Worm (Caenorhabditis elegans): ENCODE measurements around the gene F46C5.1.

Gene F46C5.1

ce11 chrII:8785875-8786274 lies 35.1 kb downstream of the F46C5.1 start (continued):
- TF ChIP-seq madf-3 (GFP tag; IDR thresholded peaks at IDR 0.05), result no peak
- no peak for TF ChIP-seq hmg-20 (GFP tag; IDR thresholded peaks at IDR 0.05)
- 0 out of 2 replicates have a peak, but pooled peaks have one; percentile 6 for TF ChIP-seq hmg-1.2 (GFP tag; IDR thresholded peaks at IDR 0.05)
- no peak for TF ChIP-seq ccch-3 (GFP tag; optimal IDR thresholded peaks at IDR 0.05)
- peak; percentile 26 for TF ChIP-seq K12H6.12 (tag; optimal IDR thresholded peaks at IDR 0.05)
- no peak for TF ChIP-seq ama-1 (optimal IDR thresholded peaks at IDR 0.05)
- peak in 1 of 2 experiments; percentile 33 for TF ChIP-seq ama-1 (GFP tag; optimal IDR thresholded peaks at IDR 0.05)
- TF ChIP-seq T26A5.8 (tag; optimal IDR thresholded peaks at IDR 0.05), result no peak
- no peak for TF ChIP-seq zim-3 (tag; optimal IDR thresholded peaks at IDR 0.05)
- TF ChIP-seq F55B11.4 (tag; optimal IDR thresholded peaks at IDR 0.05; ENCODE audit: borderline replicate concordance, insufficient read depth), result no peak
- no peak for TF ChIP-seq gei-17 (GFP tag; optimal IDR thresholded peaks at IDR 0.05)

ce11 chrII:8784235-8784928 lies 36.6 kb downstream of the F46C5.1 start:
- no peak for TF ChIP-seq sptf-2 (GFP tag; optimal IDR thresholded peaks at IDR 0.05)
- no peak for TF ChIP-seq cebp-1 (GFP tag; IDR thresholded peaks at IDR 0.05)
- TF ChIP-seq cebp-1 (tag; optimal IDR thresholded peaks at IDR 0.05), result peak; percentile 50
- peak; percentile 81 for TF ChIP-seq ama-1 (optimal IDR thresholded peaks at IDR 0.05)
- TF ChIP-seq ama-1 (GFP tag; optimal IDR thresholded peaks at IDR 0.05), result no peak
- TF ChIP-seq atf-7 (tag; optimal IDR thresholded peaks at IDR 0.05), result peak; percentile 12
- TF ChIP-seq zfh-2 (GFP tag; conservative IDR thresholded peaks at IDR 0.05), result peak; percentile 92
- no peak for TF ChIP-seq F10E7.11 (tag; optimal IDR thresholded peaks at IDR 0.05)
- TF ChIP-seq ztf-3 (GFP tag; optimal IDR thresholded peaks at IDR 0.05), result no peak
- no peak for TF ChIP-seq F49E8.2 (tag; optimal IDR thresholded peaks at IDR 0.05; ENCODE audit: insufficient read depth)
- TF ChIP-seq nhr-80 (tag; optimal IDR thresholded peaks at IDR 0.05), result peak; percentile 21
- peak; percentile 4; the same call in 1 of the 2 replicates for TF ChIP-seq hmg-1.2 (GFP tag; IDR thresholded peaks at IDR 0.05)
- TF ChIP-seq nfyb-1 (GFP tag; IDR thresholded peaks at IDR 0.05), result peak; percentile 61; the same call in 1 of the 2 replicates
- peak; percentile 27 for TF ChIP-seq attf-5 (GFP tag; optimal IDR thresholded peaks at IDR 0.05)
- peak; percentile 11 for TF ChIP-seq K12H6.12 (tag; optimal IDR thresholded peaks at IDR 0.05)
- peak; percentile 24 for TF ChIP-seq ceh-27 (GFP tag; optimal IDR thresholded peaks at IDR 0.05)
- TF ChIP-seq madf-10 (tag; optimal IDR thresholded peaks at IDR 0.05), result peak; percentile 88
- peak in 1 of 2 experiments; percentile 29 for TF ChIP-seq let-607 (tag; optimal IDR thresholded peaks at IDR 0.05)
- no peak for TF ChIP-seq nhr-27 (tag; optimal IDR thresholded peaks at IDR 0.05)
- peak; percentile 40; the same call in 1 of the 2 replicates for TF ChIP-seq dox-1 (GFP tag; IDR thresholded peaks at IDR 0.05)
- TF ChIP-seq F55B11.4 (tag; optimal IDR thresholded peaks at IDR 0.05; ENCODE audit: borderline replicate concordance, insufficient read depth), result no peak
- TF ChIP-seq snpc-4 (GFP tag; optimal IDR thresholded peaks at IDR 0.05), result no peak
- TF ChIP-seq snpc-4 (tag; optimal IDR thresholded peaks at IDR 0.05), result peak in 2 of 4 experiments; percentile 3 to 18
- no peak for TF ChIP-seq ekl-4 (GFP tag; IDR thresholded peaks at IDR 0.05)
- TF ChIP-seq lin-40 (tag; optimal IDR thresholded peaks at IDR 0.05), result peak; percentile 7
- peak; percentile 34; the same call in 1 of the 2 replicates for TF ChIP-seq mcd-1 (GFP tag; IDR thresholded peaks at IDR 0.05)

ce11 chrII:8783451-8783967 lies 37.5 kb downstream of the F46C5.1 start, which contains the start of gene sgn-1:
sgn-1 (minus strand) TSS chrII:8783670.
- TF ChIP-seq F52B5.7 (tag; optimal IDR thresholded peaks at IDR 0.05) (no peak), ccch-3 (GFP tag; optimal IDR thresholded peaks at IDR 0.05) (no peak), nfyb-1 (GFP tag; IDR thresholded peaks at IDR 0.05) (no peak), aptf-2 (GFP tag; conservative IDR thresholded peaks at IDR 0.05) (no peak), mes-4 (tag; optimal IDR thresholded peaks at IDR 0.05) (no peak), pbrm-1 (GFP tag; IDR thresholded peaks at IDR 0.05) (no peak), ceh-79 (tag; optimal IDR thresholded peaks at IDR 0.05) (no peak), rcor-1 (GFP tag; IDR thresholded peaks at IDR 0.05) (no peak), T07F8.4 (tag; optimal IDR thresholded peaks at IDR 0.05) (no peak), Y79H2A.3 (GFP tag; conservative IDR thresholded peaks at IDR 0.05) (no peak), B0261.1 (tag; optimal IDR thresholded peaks at IDR 0.05) (no peak), ceh-91 (GFP tag; IDR thresholded peaks at IDR 0.05) (no peak)

All from whole organism, young adult.